Worm (Caenorhabditis elegans): ENCODE measurements around the gene pxmp-4.

- TF ChIP-seq flt-1 (GFP tag; IDR thresholded peaks at IDR 0.05) (no peak), med-1 (GFP tag; optimal IDR thresholded peaks at IDR 0.05; ENCODE audit: insufficient read depth) (no peak), klf-2 (GFP tag; conservative IDR thresholded peaks at IDR 0.05) (no peak), ref-1 (GFP tag; conservative IDR thresholded peaks at IDR 0.05) (no peak), cog-1 (tag; optimal IDR thresholded peaks at IDR 0.05) (no peak), T22C8.4 (GFP tag; IDR thresholded peaks at IDR 0.05) (no peak), ztf-29 (GFP tag; IDR thresholded peaks at IDR 0.05) (no peak)
These were observed 38.9 kb upstream of the pxmp-4 start, which contains the start of gene fln-1 for ce11 chrIV:375915-376314.

All from whole organism, midembryonic.